Fruit fly (Drosophila melanogaster) whole organism, embryonic: Measurements from ENCODE around the gene Nepl3.

Experiments used
- Bgb ChIP-seq: fragments of 200-800 bp; sonication (Bioruptor generic); IDR thresholded peaks from 2 replicates; pipeline ENCODE4 v1.3.6; 2022; ENCODE audit warnings: missing biosample characterization, missing genetic modification characterization; ENCODE audit not compliant: partially characterized antibody
- CG10959 ChIP-seq: fragments of 200-800 bp; sonication (Bioruptor generic); IDR thresholded peaks from 2 replicates; pipeline ENCODE4 v1.3.6; 2022; ENCODE audit warnings: missing biosample characterization, missing genetic modification characterization
- CG12391 ChIP-seq: fragments of 200-800 bp; sonication (Bioruptor generic); optimal IDR thresholded peaks from 3 replicates; lab custom pipeline; 2018; ENCODE audit warnings: missing biosample characterization, mild to moderate bottlenecking, missing genetic modification characterization, moderate library complexity
- CG14667 ChIP-seq: fragments of 200-800 bp; sonication (Bioruptor generic); IDR thresholded peaks from 2 replicates; pipeline ENCODE4 v1.3.6; 2022; ENCODE audit warnings: missing biosample characterization, missing genetic modification characterization
- CG16813 ChIP-seq: fragments of 200-800 bp; sonication (Bioruptor generic); IDR thresholded peaks from 3 replicates; pipeline ENCODE4 v1.3.6; 2022; ENCODE audit warnings: missing biosample characterization, missing genetic modification characterization; ENCODE audit not compliant: partially characterized antibody
- CG16863 ChIP-seq: fragments of 200-800 bp; sonication (Bioruptor generic); optimal IDR thresholded peaks from 3 replicates; lab custom pipeline; 2016; ENCODE audit warnings: missing biosample characterization, missing genetic modification characterization
- CG1832 ChIP-seq: fragments of 200-800 bp; sonication (Bioruptor generic); optimal IDR thresholded peaks from 2 replicates; lab custom pipeline; 2017; ENCODE audit warnings: missing biosample characterization, mild to moderate bottlenecking, missing genetic modification characterization, inconsistent platforms
- CG31441 ChIP-seq: fragments of 200-800 bp; sonication (Bioruptor generic); IDR thresholded peaks from 2 replicates; pipeline ENCODE4 v1.3.6; 2022; ENCODE audit warnings: missing biosample characterization, missing genetic modification characterization
- CG34224 ChIP-seq: fragments of 200-800 bp; sonication (Bioruptor generic); IDR thresholded peaks from 3 replicates; pipeline ENCODE4 v1.3.6; 2022; ENCODE audit warnings: missing biosample characterization, missing genetic modification characterization; ENCODE audit not compliant: partially characterized antibody
- CG3726 ChIP-seq: fragments of 200-800 bp; sonication (Bioruptor generic); IDR thresholded peaks from 3 replicates; pipeline ENCODE4, ENCODE4 v1.3.6; 2022; ENCODE audit warnings: missing biosample characterization, missing genetic modification characterization
- CG4328 ChIP-seq: fragments of 200-800 bp; sonication (Bioruptor generic); optimal IDR thresholded peaks from 3 replicates; lab custom pipeline; 2017; ENCODE audit warnings: missing biosample characterization, missing genetic modification reagents, missing genetic modification characterization
- CG4360 ChIP-seq: fragments of 200-800 bp; sonication (Bioruptor generic); IDR thresholded peaks from 2 replicates; pipeline ENCODE4 v1.3.6; 2022; ENCODE audit warnings: missing biosample characterization, missing genetic modification characterization
- CG4424 ChIP-seq: fragments of 200-800 bp; sonication (Bioruptor generic); optimal IDR thresholded peaks from 3 replicates; lab custom pipeline; 2016; ENCODE audit warnings: missing biosample characterization, missing genetic modification characterization
- CG5245 ChIP-seq: fragments of 200-800 bp; sonication (Bioruptor generic); optimal IDR thresholded peaks from 3 replicates; lab custom pipeline; 2016; ENCODE audit warnings: missing biosample characterization, missing genetic modification characterization
- CG6765 ChIP-seq: fragments of 200-800 bp; sonication (Bioruptor generic); optimal IDR thresholded peaks from 3 replicates; lab custom pipeline; 2017; ENCODE audit warnings: missing biosample characterization, mild to moderate bottlenecking, missing genetic modification characterization
- CG7357 ChIP-seq: fragments of 200-800 bp; sonication (Bioruptor generic); IDR thresholded peaks from 3 replicates; pipeline ENCODE4 v1.3.6; 2022; ENCODE audit warnings: missing biosample characterization, missing genetic modification characterization
- CG7372 ChIP-seq: fragments of 200-800 bp; sonication (Bioruptor generic); IDR thresholded peaks from 2 replicates; pipeline ENCODE4 v1.3.6; 2022; ENCODE audit warnings: missing biosample characterization, missing genetic modification characterization
- CG7987 ChIP-seq: fragments of 200-800 bp; sonication (Bioruptor generic); optimal IDR thresholded peaks from 2 replicates; lab custom pipeline; 2018; ENCODE audit warnings: missing biosample characterization, mild to moderate bottlenecking, missing genetic modification characterization, moderate library complexity
- CG8359 ChIP-seq: fragments of 200-800 bp; sonication (Bioruptor generic); optimal IDR thresholded peaks from 2 replicates; lab custom pipeline; 2017; ENCODE audit warnings: missing biosample characterization, mild to moderate bottlenecking, missing genetic modification characterization, borderline replicate concordance
- CG9932 ChIP-seq: fragments of 200-800 bp; sonication (Bioruptor generic); IDR thresholded peaks from 2 replicates; pipeline ENCODE4 v1.3.6; 2022; ENCODE audit warnings: missing biosample characterization, missing genetic modification characterization
- CHES-1-like ChIP-seq: fragments of 200-800 bp; sonication (Bioruptor generic); optimal IDR thresholded peaks from 2 replicates; lab custom pipeline; 2016; ENCODE audit warnings: missing biosample characterization, missing genetic modification characterization
- Deaf1 ChIP-seq: fragments of 200-800 bp; optimal IDR thresholded peaks from 3 replicates; lab custom pipeline; 2019; ENCODE audit warnings: missing biosample characterization, mild to moderate bottlenecking, missing genetic modification characterization, moderate library complexity
- Drgx ChIP-seq: fragments of 200-800 bp; sonication (Bioruptor generic); IDR thresholded peaks from 2 replicates; pipeline ENCODE4 v1.3.6; 2022; ENCODE audit warnings: missing biosample characterization, missing genetic modification characterization
- Ets97D ChIP-seq: fragments of 200-800 bp; sonication (Bioruptor generic); optimal IDR thresholded peaks from 3 replicates; lab custom pipeline; 2016; ENCODE audit warnings: missing biosample characterization, missing genetic modification characterization
- Fer3 ChIP-seq: fragments of 200-800 bp; sonication (Bioruptor generic); optimal IDR thresholded peaks from 2 replicates; lab custom pipeline; 2018; ENCODE audit warnings: missing biosample characterization, mild to moderate bottlenecking, missing genetic modification characterization, moderate library complexity
- Hsf ChIP-seq: fragments of 200-800 bp; sonication (Bioruptor generic); optimal IDR thresholded peaks from 3 replicates; lab custom pipeline; 2016; ENCODE audit warnings: missing biosample characterization, missing genetic modification characterization
- MESR4 ChIP-seq: fragments of 200-800 bp; sonication (Bioruptor generic); optimal IDR thresholded peaks from 2 replicates; lab custom pipeline; 2018; ENCODE audit warnings: missing biosample characterization, mild to moderate bottlenecking, missing genetic modification characterization, moderate library complexity
- Med ChIP-seq: fragments of 200-800 bp; sonication (Bioruptor generic); peaks from one replicate; lab custom pipeline; 2016; ENCODE audit warnings: missing biosample characterization, missing genetic modification characterization, mild to moderate bottlenecking, inconsistent platforms, moderate library complexity
- Meics ChIP-seq: fragments of 200-800 bp; sonication (Bioruptor generic); optimal IDR thresholded peaks from 2 replicates; lab custom pipeline; 2017; ENCODE audit warnings: missing biosample characterization, mild to moderate bottlenecking, missing genetic modification characterization
- Spps ChIP-seq: fragments of 200-800 bp; sonication (Bioruptor generic); optimal IDR thresholded peaks from 2 replicates; lab custom pipeline; 2018; ENCODE audit warnings: missing biosample characterization, mild to moderate bottlenecking, missing genetic modification characterization
- Usf ChIP-seq: fragments of 200-800 bp; sonication (Bioruptor generic); optimal IDR thresholded peaks from 2 replicates; lab custom pipeline; 2017; ENCODE audit warnings: missing genotype, missing biosample characterization, missing genetic modification characterization
- br ChIP-seq: fragments of >200 bp; optimal IDR thresholded peaks from 2 replicates; lab custom pipeline; 2017
- chm ChIP-seq: fragments of 200-800 bp; sonication (Bioruptor generic); IDR thresholded peaks from 2 replicates; pipeline ENCODE4 v1.3.6; 2022; ENCODE audit warnings: missing biosample characterization, missing genetic modification characterization
- ems ChIP-seq: fragments of 200-800 bp; sonication (Bioruptor generic); optimal IDR thresholded peaks from 3 replicates; lab custom pipeline; 2016; ENCODE audit warnings: missing biosample characterization, missing genetic modification characterization
- gfzf ChIP-seq: fragments of 200-800 bp; sonication (Bioruptor generic); optimal IDR thresholded peaks from 2 replicates; lab custom pipeline; 2016; ENCODE audit warnings: missing biosample characterization, mild to moderate bottlenecking, missing genetic modification characterization, moderate library complexity
- hb ChIP-seq: fragments of 200-800 bp; sonication (Bioruptor generic); IDR thresholded peaks from 3 replicates; pipeline ENCODE4 v1.3.6; 2022; ENCODE audit warnings: missing biosample characterization, missing genetic modification characterization; ENCODE audit not compliant: partially characterized antibody
- hbn ChIP-seq: fragments of 200-800 bp; sonication (Bioruptor generic); IDR thresholded peaks from 2 replicates; pipeline ENCODE4 v1.3.6; 2022; ENCODE audit warnings: missing biosample characterization, missing genetic modification characterization; ENCODE audit not compliant: partially characterized antibody
- her ChIP-seq: fragments of 200-800 bp; sonication (Bioruptor generic); optimal IDR thresholded peaks from 2 replicates; lab custom pipeline; 2016; ENCODE audit warnings: missing biosample characterization, missing genetic modification characterization
- kah ChIP-seq: fragments of 200-800 bp; sonication (Bioruptor generic); optimal IDR thresholded peaks from 2 replicates; lab custom pipeline; 2018; ENCODE audit warnings: missing biosample characterization, mild to moderate bottlenecking, missing genetic modification characterization
- lmd ChIP-seq: fragments of 200-800 bp; sonication (Bioruptor generic); IDR thresholded peaks from 2 replicates; pipeline ENCODE4 v1.3.6; 2022; ENCODE audit warnings: missing biosample characterization, missing genetic modification characterization
- prd ChIP-seq, 3 experiments: fragments of >200 bp in 2 of 3; fragments of 200-800 bp in 1 of 3; sonication (Bioruptor generic) in 1 of 3; optimal IDR thresholded peaks in 2 of 3; IDR thresholded peaks in 1 of 3; 2 replicates in 2 of 3; 3 replicates in 1 of 3; pipeline versions ENCODE4 v1.3.6 to Lab custom; 2017 to 2022; ENCODE audit warnings: missing biosample characterization in 1 of 3, missing genetic modification characterization in 1 of 3
- sc ChIP-seq, 3 experiments: fragments of >200 bp in 2 of 3; fragments of 200-800 bp in 1 of 3; sonication (Bioruptor generic) in 1 of 3; optimal IDR thresholded peaks; 2 replicates in 2 of 3; 3 replicates in 1 of 3; lab custom pipeline; 2017; ENCODE audit warnings: mild to moderate bottlenecking in 1 of 3, missing biosample characterization in 1 of 3, missing genetic modification characterization in 1 of 3, missing genetic modification reagents in 1 of 3
- sim ChIP-seq: fragments of 200-800 bp; sonication (Bioruptor generic); IDR thresholded peaks from 2 replicates; pipeline ENCODE4 v1.3.6; 2022; ENCODE audit warnings: missing biosample characterization, missing genetic modification characterization
- slbo ChIP-seq: fragments of 200-800 bp; sonication (Bioruptor generic); IDR thresholded peaks from 2 replicates; pipeline ENCODE4 v1.3.6; 2022; ENCODE audit warnings: missing biosample characterization, missing genetic modification characterization
- sna ChIP-seq: fragments of 200-800 bp; sonication (Bioruptor generic); IDR thresholded peaks from 2 replicates; pipeline ENCODE4 v1.3.6; 2022; ENCODE audit warnings: missing biosample characterization, missing genetic modification characterization; ENCODE audit not compliant: partially characterized antibody
- so ChIP-seq: fragments of 200-800 bp; sonication (Bioruptor generic); IDR thresholded peaks from 3 replicates; pipeline ENCODE4 v1.3.6; 2022; ENCODE audit warnings: missing biosample characterization, missing genetic modification characterization
- stwl ChIP-seq: fragments of 200-800 bp; sonication (Bioruptor generic); optimal IDR thresholded peaks from 3 replicates; lab custom pipeline; 2018; ENCODE audit warnings: missing biosample characterization, mild to moderate bottlenecking, missing genetic modification characterization, moderate library complexity
- trem ChIP-seq: fragments of 200-800 bp; optimal IDR thresholded peaks from 3 replicates; lab custom pipeline; 2019; ENCODE audit warnings: missing biosample characterization, mild to moderate bottlenecking, missing genetic modification characterization, moderate library complexity
- wor ChIP-seq: fragments of 200-800 bp; sonication (Bioruptor generic); IDR thresholded peaks from 2 replicates; pipeline ENCODE4 v1.3.6; 2022; ENCODE audit warnings: missing biosample characterization, missing genetic modification characterization

Gene Nepl3

DNA sequence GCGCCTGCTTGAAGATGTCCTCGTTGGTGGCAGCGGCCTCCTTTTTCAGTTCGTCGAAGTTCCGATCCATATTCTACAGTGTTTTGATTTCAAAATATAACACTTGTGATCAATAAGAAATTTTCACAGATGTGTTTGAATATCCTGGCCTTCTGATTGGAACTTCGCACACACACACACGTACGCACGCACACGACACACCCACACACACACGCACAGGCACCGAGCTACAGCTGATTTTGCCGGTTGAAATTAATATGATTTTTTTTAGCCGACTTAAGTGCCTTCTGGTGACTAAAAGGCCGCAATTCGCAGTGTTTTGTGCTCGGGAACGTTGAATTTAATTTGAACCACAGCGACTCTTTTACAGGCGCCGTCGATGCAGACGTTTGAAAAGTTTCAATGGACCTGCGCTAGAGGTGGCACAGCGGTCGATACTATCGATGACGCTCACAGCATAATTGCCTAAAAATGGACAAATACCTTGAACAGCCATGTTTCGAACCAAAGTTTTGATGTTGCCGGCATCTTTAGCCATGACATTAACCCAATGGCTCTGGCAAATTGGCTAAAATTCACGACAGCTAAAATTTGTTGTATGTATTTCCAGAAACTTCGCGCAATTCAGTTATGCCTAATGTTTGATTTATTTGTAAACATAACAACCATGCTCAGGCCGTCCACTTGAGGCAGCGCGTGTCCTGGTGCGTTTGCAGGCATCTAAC, 48.6 kb downstream of the Nepl3 start, which contains the start of gene Rtnl1 (continued):
- TF ChIP-seq stwl (peak; percentile 71), CG4360 (GFP tag; lab: Robert Waterston, UW) (no peak), Usf (GFP tag; lab: Kevin White, UChicago) (no peak), sna (GFP tag; lab: Robert Waterston, UW) (peak; percentile 82), trem (peak; percentile 81), CG16813 (GFP tag; lab: Robert Waterston, UW) (peak; percentile 93), hb (GFP tag; lab: Robert Waterston, UW) (peak; percentile 79), wor (GFP tag; lab: Robert Waterston, UW) (no peak), CG1832 (GFP tag; lab: Kevin White, UChicago) (no peak), CG8359 (GFP tag; lab: Kevin White, UChicago) (no peak), Meics (no peak), Med (GFP tag; lab: Kevin White, UChicago) (peak; percentile 91), CG34224 (GFP tag; lab: Robert Waterston, UW) (peak; percentile 90), CG4328 (GFP tag; lab: Kevin White, UChicago) (no peak), CG16863 (GFP tag; lab: Kevin White, UChicago) (peak; percentile 23), Fer3 (tag; lab: Kevin White, UChicago) (no peak), hbn (peak; percentile 95), ems (no peak), Bgb (peak; percentile 95), slbo (GFP tag; lab: Robert Waterston, UW) (peak; percentile 51; the same call in 1 of the 2 replicates), CG5245 (GFP tag; lab: Kevin White, UChicago) (no peak), CG7987 (peak; percentile 56), CG6765 (no peak), chm (peak; percentile 48; the same call in 1 of the 2 replicates), Spps (tag; lab: Kevin White, UChicago) (no peak), Hsf (GFP tag; lab: Kevin White, UChicago) (peak; percentile 31), CG14667 (no peak), lmd (GFP tag; lab: Robert Waterston, UW) (no peak), CG12391 (tag; lab: Kevin White, UChicago) (peak; percentile 51), MESR4 (GFP tag; lab: Kevin White, UChicago) (peak; percentile 77), Drgx (GFP tag; lab: Robert Waterston, UW) (no peak), so (GFP tag; lab: Robert Waterston, UW) (no peak), CHES-1-like (GFP tag; lab: Kevin White, UChicago) (peak; percentile 78), sim (GFP tag; lab: Robert Waterston, UW) (no peak), her (peak; percentile 32), Ets97D (GFP tag; lab: Kevin White, UChicago) (peak; percentile 86), CG7357 (GFP tag; lab: Robert Waterston, UW) (no peak), CG4424 (GFP tag; lab: Kevin White, UChicago) (peak; percentile 24), CG7372 (GFP tag; lab: Robert Waterston, UW) (no peak), prd (optimal IDR thresholded peaks at IDR 0.05; lab: Kevin White, UChicago) (no peak), prd (GFP tag; IDR thresholded peaks at IDR 0.05; lab: Robert Waterston, UW) (no peak), sc (optimal IDR thresholded peaks at IDR 0.05; lab: Kevin White, UChicago) (no peak), sc (GFP tag; optimal IDR thresholded peaks at IDR 0.05; lab: Kevin White, UChicago) (no peak), CG31441 (GFP tag; lab: Robert Waterston, UW) (no peak), CG10959 (GFP tag; lab: Robert Waterston, UW) (no peak), gfzf (GFP tag; lab: Kevin White, UChicago) (peak; percentile 99), kah (GFP tag; lab: Kevin White, UChicago) (no peak), Deaf1 (tag; lab: Kevin White, UChicago) (peak; percentile 29), CG9932 (GFP tag; lab: Robert Waterston, UW) (peak; percentile 75), CG3726 (no peak), br (no peak)
